Fruit fly (Drosophila melanogaster) whole organism, wandering third instar larva: ENCODE results near the gene CG6664.

Experiments used
- Abd-B ChIP-seq: fragments of >200 bp; optimal IDR thresholded peaks from 2 replicates; lab custom pipeline; 2017; ENCODE audit warnings: missing biosample characterization, missing genetic modification characterization
- CG32264 ChIP-seq: fragments of 200-800 bp; sonication (Bioruptor generic); optimal IDR thresholded peaks from 2 replicates; lab custom pipeline; 2016; ENCODE audit warnings: missing biosample characterization, missing genetic modification characterization
- CG9705 ChIP-seq: fragments of 200-800 bp; sonication (Bioruptor generic); optimal IDR thresholded peaks from 2 replicates; lab custom pipeline; 2018; ENCODE audit warnings: missing biosample characterization, mild to moderate bottlenecking, missing genetic modification characterization
- CrebA ChIP-seq: fragments of 200-800 bp; sonication (Bioruptor generic); optimal IDR thresholded peaks from 2 replicates; lab custom pipeline; 2016; ENCODE audit warnings: missing biosample characterization, mild to moderate bottlenecking, missing genetic modification characterization, borderline replicate concordance
- Dfd ChIP-seq: fragments of >200 bp; optimal IDR thresholded peaks from 2 replicates; lab custom pipeline; 2017; ENCODE audit warnings: missing biosample characterization, missing genetic modification characterization
- Dif ChIP-seq: fragments of 200-275, 200-300 bp; sonication (Bioruptor generic); optimal IDR thresholded peaks from 2 replicates; lab custom pipeline; 2018; ENCODE audit warnings: missing biosample characterization, missing genetic modification characterization; ENCODE audit not compliant: partially characterized antibody
- GATAd ChIP-seq: sonication (Bioruptor generic); optimal IDR thresholded peaks from 2 replicates; lab custom pipeline; 2016; ENCODE audit warnings: missing biosample characterization, missing genetic modification characterization
- HLH106 ChIP-seq: fragments of 200-800 bp; optimal IDR thresholded peaks from 3 replicates; lab custom pipeline; 2019; ENCODE audit warnings: missing biosample characterization, mild to moderate bottlenecking, missing genetic modification characterization, moderate library complexity
- Hnf4 ChIP-seq: fragments of 200-800 bp; sonication (Bioruptor generic); optimal IDR thresholded peaks from 2 replicates; lab custom pipeline; 2016; ENCODE audit warnings: missing biosample characterization, mild to moderate bottlenecking, missing genetic modification characterization
- Hr78 ChIP-seq: fragments of >200 bp; optimal IDR thresholded peaks from 2 replicates; lab custom pipeline; 2017; ENCODE audit warnings: missing biosample characterization, missing genetic modification characterization
- Mio ChIP-seq: sonication (Bioruptor generic); optimal IDR thresholded peaks from 2 replicates; lab custom pipeline; 2016; ENCODE audit warnings: missing biosample characterization, missing genetic modification characterization
- Myc ChIP-seq: fragments of >200 bp; optimal IDR thresholded peaks from 2 replicates; lab custom pipeline; 2017
- OdsH ChIP-seq: fragments of 200-800 bp; sonication (Bioruptor generic); optimal IDR thresholded peaks from 2 replicates; lab custom pipeline; 2016; ENCODE audit warnings: missing biosample characterization, mild to moderate bottlenecking, missing genetic modification characterization
- Rel ChIP-seq, 2 experiments: fragments of 200-800 bp; sonication (Bioruptor generic) in 1 of 2; optimal IDR thresholded peaks; 2 replicates in 1 of 2; 3 replicates in 1 of 2; lab custom pipeline; 2016 to 2019; ENCODE audit warnings: mild to moderate bottlenecking in 2 of 2, missing biosample characterization in 2 of 2, missing genetic modification characterization in 2 of 2, moderate library complexity in 1 of 2
- Sp1 ChIP-seq: fragments of 200-800 bp; sonication (Bioruptor generic); optimal IDR thresholded peaks from 3 replicates; lab custom pipeline; 2019; ENCODE audit warnings: missing biosample characterization, mild to moderate bottlenecking, missing genetic modification characterization, moderate library complexity
- Vsx2 ChIP-seq: fragments of 200-300, 225-300 bp; sonication (Bioruptor generic); optimal IDR thresholded peaks from 2 replicates; lab custom pipeline; 2018; ENCODE audit warnings: missing biosample characterization, missing genetic modification characterization; ENCODE audit not compliant: partially characterized antibody
- br ChIP-seq: fragments of 200-800 bp; sonication (Bioruptor generic); optimal IDR thresholded peaks from 2 replicates; lab custom pipeline; 2016; ENCODE audit warnings: missing biosample characterization, missing genetic modification characterization
- brk ChIP-seq: fragments of 200-800 bp; sonication (Bioruptor generic); optimal IDR thresholded peaks from 2 replicates; lab custom pipeline; 2016; ENCODE audit warnings: missing biosample characterization, mild to moderate bottlenecking, missing genetic modification characterization
- dl ChIP-seq, 2 experiments: fragments of 175-275, 200-275 bp in 1 of 2; fragments of 200-275 bp in 1 of 2; sonication (Bioruptor generic); optimal IDR thresholded peaks; lab custom pipeline; 2018; ENCODE audit warnings: mild to moderate bottlenecking in 2 of 2, missing biosample characterization in 2 of 2, missing genetic modification characterization in 2 of 2, moderate library complexity in 2 of 2; ENCODE audit not compliant: partially characterized antibody in 2 of 2, insufficient read depth in 1 of 2
- dmrt93B ChIP-seq: fragments of 200-800 bp; sonication (Bioruptor generic); optimal IDR thresholded peaks from 2 replicates; lab custom pipeline; 2018; ENCODE audit warnings: missing biosample characterization, mild to moderate bottlenecking, missing genetic modification characterization
- dsf ChIP-seq: sonication (Bioruptor generic); optimal IDR thresholded peaks from 2 replicates; lab custom pipeline; 2016; ENCODE audit warnings: missing biosample characterization, missing genetic modification characterization, borderline replicate concordance
- ey ChIP-seq: fragments of 200-800 bp; sonication (Bioruptor generic); optimal IDR thresholded peaks from 2 replicates; lab custom pipeline; 2016; ENCODE audit warnings: missing biosample characterization, missing genetic modification characterization
- foxo ChIP-seq, 2 experiments: fragments of 200-800 bp; sonication (Bioruptor generic); optimal IDR thresholded peaks; 2 replicates in 1 of 2; 3 replicates in 1 of 2; lab custom pipeline; 2016 to 2017; ENCODE audit warnings: missing biosample characterization in 2 of 2, missing genetic modification characterization in 2 of 2
- fru ChIP-seq: fragments of 200-800 bp; sonication (Bioruptor generic); optimal IDR thresholded peaks from 3 replicates; lab custom pipeline; 2016; ENCODE audit warnings: missing biosample characterization, mild to moderate bottlenecking, missing genetic modification characterization
- h ChIP-seq: fragments of 200-800 bp; sonication (Bioruptor generic); optimal IDR thresholded peaks from 3 replicates; lab custom pipeline; 2016; ENCODE audit warnings: missing biosample characterization, mild to moderate bottlenecking, missing genetic modification characterization
- jim ChIP-seq: fragments of 175-275, 200-325 bp; sonication (Bioruptor generic); optimal IDR thresholded peaks from 2 replicates; lab custom pipeline; 2016; ENCODE audit warnings: missing biosample characterization, mild to moderate bottlenecking, missing genetic modification characterization
- lola ChIP-seq: fragments of >200 bp; optimal IDR thresholded peaks from 2 replicates; lab custom pipeline; 2017; ENCODE audit warnings: missing biosample characterization, missing genetic modification characterization
- pan ChIP-seq: fragments of >200 bp; optimal IDR thresholded peaks from 2 replicates; lab custom pipeline; 2017
- psq ChIP-seq: fragments of 200-800 bp; sonication (Bioruptor generic); optimal IDR thresholded peaks from 3 replicates; lab custom pipeline; 2017; ENCODE audit warnings: missing biosample characterization, mild to moderate bottlenecking, missing genetic modification characterization, moderate library complexity
- rgr ChIP-seq: fragments of 200-800 bp; sonication (Bioruptor generic); optimal IDR thresholded peaks from 3 replicates; lab custom pipeline; 2016; ENCODE audit warnings: missing biosample characterization, mild to moderate bottlenecking, missing genetic modification characterization
- sage ChIP-seq: fragments of 200-800 bp; sonication (Bioruptor generic); optimal IDR thresholded peaks from 2 replicates; lab custom pipeline; 2016; ENCODE audit warnings: missing biosample characterization, mild to moderate bottlenecking, missing genetic modification characterization
- sv ChIP-seq: fragments of 200-800 bp; sonication (Bioruptor generic); optimal IDR thresholded peaks from 3 replicates; lab custom pipeline; 2016; ENCODE audit warnings: missing biosample characterization, missing genetic modification characterization
- tai ChIP-seq: sonication (Bioruptor generic); optimal IDR thresholded peaks from 2 replicates; lab custom pipeline; 2016; ENCODE audit warnings: missing biosample characterization, missing genetic modification characterization
- usp ChIP-seq: fragments of >200 bp; optimal IDR thresholded peaks from 2 replicates; lab custom pipeline; 2017; ENCODE audit warnings: missing biosample characterization, missing genetic modification characterization
- woc ChIP-seq: sonication (Bioruptor generic); optimal IDR thresholded peaks from 2 replicates; lab custom pipeline; 2016; ENCODE audit warnings: missing biosample characterization, mild to moderate bottlenecking, missing genetic modification characterization

CG6664 gene

dm6 chr3L:16988526-16988925 lies 27.5 kb downstream of the CG6664 start:
- TF ChIP-seq dmrt93B (no peak), Dif (GFP tag; lab: Kevin White, UChicago) (no peak), h (GFP tag; lab: Kevin White, UChicago) (no peak), Abd-B (GFP tag; lab: Kevin White, UChicago) (no peak), HLH106 (tag; lab: Kevin White, UChicago) (no peak), CG32264 (GFP tag; lab: Kevin White, UChicago) (no peak), rgr (no peak), dl (GFP tag; optimal IDR thresholded peaks at IDR 0.05; lab: Kevin White, UChicago; ENCODE audit: insufficient read depth in 1 of 2, partially characterized antibody in 2 of 2) (no peak), CrebA (GFP tag; lab: Kevin White, UChicago) (no peak), dsf (no peak), tai (GFP tag; lab: Kevin White, UChicago) (no peak), br (no peak), Hr78 (no peak)
- TF ChIP-seq, all 38 proteins: peak for 0

- TF ChIP-seq h (GFP tag; lab: Kevin White, UChicago): no peak
- TF ChIP-seq usp (GFP tag; lab: Kevin White, UChicago): no peak
- TF ChIP-seq Dif (GFP tag; lab: Kevin White, UChicago): no peak
- no peak for TF ChIP-seq ey (GFP tag; lab: Kevin White, UChicago)
- TF ChIP-seq CrebA (GFP tag; lab: Kevin White, UChicago): no peak
- TF ChIP-seq Mio (GFP tag; lab: Kevin White, UChicago): no peak
- no peak for TF ChIP-seq Vsx2 (GFP tag; lab: Kevin White, UChicago)
- no peak for TF ChIP-seq GATAd
- TF ChIP-seq Rel (GFP tag; optimal IDR thresholded peaks at IDR 0.05; lab: Kevin White, UChicago): no peak
- no peak for TF ChIP-seq Rel (tag; optimal IDR thresholded peaks at IDR 0.05; lab: Kevin White, UChicago)
- no peak for TF ChIP-seq jim (GFP tag; lab: Kevin White, UChicago)
- TF ChIP-seq pan: no peak
- no peak for TF ChIP-seq br
- TF ChIP-seq dmrt93B: no peak
- no peak for TF ChIP-seq psq (GFP tag; lab: Kevin White, UChicago)
- no peak for TF ChIP-seq OdsH (GFP tag; lab: Kevin White, UChicago)
- no peak for TF ChIP-seq rgr
- TF ChIP-seq sv: no peak
- no peak for TF ChIP-seq lola (GFP tag; lab: Kevin White, UChicago)
- TF ChIP-seq CG9705 (GFP tag; lab: Kevin White, UChicago): no peak
- TF ChIP-seq Myc (lab: Kevin White, UChicago): no peak
Measured at dm6 chr3L:16987347-16987746, 28.6 kb downstream of the CG6664 start.

dm6 chr3L:16986062-16987013 lies 29.6 kb downstream of the CG6664 start:
- TF ChIP-seq Myc (lab: Kevin White, UChicago): no peak
- peak; percentile 58 for TF ChIP-seq Dif (GFP tag; lab: Kevin White, UChicago)
- peak; percentile 37 for TF ChIP-seq OdsH (GFP tag; lab: Kevin White, UChicago)
- peak; percentile 56 for TF ChIP-seq rgr
- peak; percentile 43 for TF ChIP-seq psq (GFP tag; lab: Kevin White, UChicago)
- TF ChIP-seq sage (GFP tag; lab: Kevin White, UChicago): no peak
- TF ChIP-seq Abd-B (GFP tag; lab: Kevin White, UChicago): no peak
- TF ChIP-seq foxo (GFP tag; optimal IDR thresholded peaks at IDR 0.05; lab: Kevin White, UChicago): peak in 1 of 2 experiments; percentile 62
- TF ChIP-seq sv: peak; percentile 13
- no peak for TF ChIP-seq tai (GFP tag; lab: Kevin White, UChicago)
- peak; percentile 65 for TF ChIP-seq HLH106 (tag; lab: Kevin White, UChicago)
- peak in 1 of 2 experiments; percentile 43 for TF ChIP-seq dl (GFP tag; optimal IDR thresholded peaks at IDR 0.05; lab: Kevin White, UChicago; ENCODE audit: insufficient read depth in 1 of 2, partially characterized antibody in 2 of 2)
- TF ChIP-seq ey (GFP tag; lab: Kevin White, UChicago): peak; percentile 62
- TF ChIP-seq br: peak; percentile 16
- TF ChIP-seq CG32264 (GFP tag; lab: Kevin White, UChicago): no peak
- TF ChIP-seq Hr78: no peak
- no peak for TF ChIP-seq Dfd (GFP tag; lab: Kevin White, UChicago)
- TF ChIP-seq Rel (GFP tag; optimal IDR thresholded peaks at IDR 0.05; lab: Kevin White, UChicago): no peak
- TF ChIP-seq Rel (tag; optimal IDR thresholded peaks at IDR 0.05; lab: Kevin White, UChicago): peak; percentile 32
- TF ChIP-seq brk (GFP tag; lab: Kevin White, UChicago): peak; percentile 20
- TF ChIP-seq jim (GFP tag; lab: Kevin White, UChicago): no peak
- TF ChIP-seq woc: peak; percentile 67
- peak; percentile 49 for TF ChIP-seq dmrt93B
- peak; percentile 60 for TF ChIP-seq h (GFP tag; lab: Kevin White, UChicago)
- TF ChIP-seq fru (GFP tag; lab: Kevin White, UChicago): peak; percentile 56
- TF ChIP-seq Hnf4: no peak
- peak; percentile 69 for TF ChIP-seq Sp1 (GFP tag; lab: Kevin White, UChicago)
- peak; percentile 67 for TF ChIP-seq Vsx2 (GFP tag; lab: Kevin White, UChicago)
- TF ChIP-seq CG9705 (GFP tag; lab: Kevin White, UChicago): no peak
